Worm (Caenorhabditis elegans): ENCODE data around the gene srt-8.

The srt-8 gene

DNA sequence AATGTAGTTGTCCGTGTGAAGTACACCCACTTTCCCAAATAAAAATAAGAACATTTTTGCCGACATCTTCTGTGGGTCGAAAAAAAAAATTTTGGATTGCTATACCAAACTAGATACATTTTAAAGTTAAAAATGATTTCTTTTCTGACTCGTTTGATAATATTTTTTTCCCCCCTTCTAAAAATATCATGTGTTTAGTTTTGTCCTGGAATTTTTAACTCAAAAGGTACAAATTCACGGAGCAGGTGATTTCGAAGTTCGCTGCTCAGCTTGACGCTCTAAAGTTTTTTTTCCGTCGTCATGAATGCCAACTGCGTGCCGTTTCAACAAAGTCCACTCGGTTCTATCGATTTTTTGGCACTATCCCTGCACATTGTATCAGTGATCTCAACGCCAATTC lies 20.4 kb upstream of the srt-8 start, which contains the start of gene srh-185:
srh-185 (plus strand) TSS at position 301 of the 400 bp plus-strand sequence.
- TF ChIP-seq sox-2 (GFP tag; IDR thresholded peaks at IDR 0.05) (no peak), ceh-34 (tag; optimal IDR thresholded peaks at IDR 0.05) (no peak), hlh-13 (GFP tag; optimal IDR thresholded peaks at IDR 0.05) (no peak), ceh-24 (tag; optimal IDR thresholded peaks at IDR 0.05) (no peak), fkh-6 (tag; optimal IDR thresholded peaks at IDR 0.05) (no peak)

ce11 chrV:3069101-3069500 lies 17.3 kb upstream of the srt-8 start, which contains the start of gene str-40:
TSS of gene str-40 (minus strand) at chrV:3069201.
- TF ChIP-seq hlh-15 (tag; optimal IDR thresholded peaks at IDR 0.05): no peak
- no peak for TF ChIP-seq eyg-1 (tag; optimal IDR thresholded peaks at IDR 0.05)
- TF ChIP-seq zip-5 (tag; optimal IDR thresholded peaks at IDR 0.05): no peak
- no peak for TF ChIP-seq ztf-16 (tag; optimal IDR thresholded peaks at IDR 0.05)
- no peak for TF ChIP-seq C08G9.2 (tag; optimal IDR thresholded peaks at IDR 0.05)
- no peak for TF ChIP-seq K09A11.1 (tag; optimal IDR thresholded peaks at IDR 0.05; ENCODE audit: insufficient read depth)
- no peak for TF ChIP-seq unc-3 (GFP tag; conservative IDR thresholded peaks at IDR 0.05)
- TF ChIP-seq unc-3 (tag; optimal IDR thresholded peaks at IDR 0.05): no peak
- TF ChIP-seq unc-55 (GFP tag; optimal IDR thresholded peaks at IDR 0.05): no peak
- TF ChIP-seq hlh-6 (tag; optimal IDR thresholded peaks at IDR 0.05): no peak
- TF ChIP-seq pros-1 (tag; optimal IDR thresholded peaks at IDR 0.05): no peak
- TF ChIP-seq npax-4 (tag; optimal IDR thresholded peaks at IDR 0.05): no peak

- TF ChIP-seq hlh-30 (tag; optimal IDR thresholded peaks at IDR 0.05; ENCODE audit: insufficient read depth) (no peak), mec-3 (tag; optimal IDR thresholded peaks at IDR 0.05; ENCODE audit: borderline replicate concordance) (no peak), nfya-1 (tag; optimal IDR thresholded peaks at IDR 0.05) (no peak), ceh-22 (tag; optimal IDR thresholded peaks at IDR 0.05) (no peak), sdc-2 (tag; optimal IDR thresholded peaks at IDR 0.05) (no peak), fax-1 (tag; optimal IDR thresholded peaks at IDR 0.05) (no peak), nhr-232 (tag; optimal IDR thresholded peaks at IDR 0.05) (no peak), C38D4.7 (GFP tag; optimal IDR thresholded peaks at IDR 0.05) (no peak), ceh-14 (tag; optimal IDR thresholded peaks at IDR 0.05) (no peak), ref-2 (tag; optimal IDR thresholded peaks at IDR 0.05) (no peak), elt-2 (tag; optimal IDR thresholded peaks at IDR 0.05) (no peak), pax-1 (tag; optimal IDR thresholded peaks at IDR 0.05) (no peak), unc-86 (tag; optimal IDR thresholded peaks at IDR 0.05) (no peak), ceh-2 (tag; optimal IDR thresholded peaks at IDR 0.05) (no peak), unc-42 (tag; optimal IDR thresholded peaks at IDR 0.05) (no peak), K02D7.2 (tag; optimal IDR thresholded peaks at IDR 0.05) (no peak), lim-6 (tag; optimal IDR thresholded peaks at IDR 0.05) (no peak)
Observed at ce11 chrV:3071548-3071947, 14.8 kb upstream of the srt-8 start, which contains the start of gene C50H11.13. TSS of gene C50H11.13 (minus strand) at chrV:3071648.

DNA sequence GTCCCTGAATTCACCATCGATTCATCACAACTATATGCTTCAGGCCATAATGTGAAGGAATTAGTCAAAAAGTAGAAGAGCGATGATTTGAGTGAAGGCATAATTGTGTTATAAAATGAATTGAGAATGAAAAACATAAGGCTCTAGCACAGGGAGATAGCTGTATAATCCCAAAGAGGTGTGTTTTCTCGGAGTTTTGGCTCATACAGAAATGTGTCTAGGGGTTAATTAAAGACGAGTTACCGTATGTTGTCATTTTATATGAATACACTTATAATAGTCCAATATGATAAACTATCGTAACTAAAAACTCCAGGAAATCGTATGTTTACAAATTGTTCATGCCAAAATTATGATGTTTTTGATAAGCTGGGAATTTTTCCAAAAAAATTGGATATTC lies 5.6 kb upstream of the srt-8 start, which contains the start of gene srt-5:
srt-5 (minus strand) TSS at position 101 of the 400 bp plus-strand sequence.
- TF ChIP-seq nfya-1 (tag; optimal IDR thresholded peaks at IDR 0.05): no peak
- TF ChIP-seq npax-4 (tag; optimal IDR thresholded peaks at IDR 0.05): no peak
- TF ChIP-seq pat-9 (tag; optimal IDR thresholded peaks at IDR 0.05): no peak
- no peak for TF ChIP-seq pha-4 (tag; optimal IDR thresholded peaks at IDR 0.05)
- TF ChIP-seq Y22D7AL.16 (tag; optimal IDR thresholded peaks at IDR 0.05): no peak
- TF ChIP-seq ceh-19 (GFP tag; optimal IDR thresholded peaks at IDR 0.05): no peak
- TF ChIP-seq elt-2 (tag; optimal IDR thresholded peaks at IDR 0.05): no peak
- no peak for TF ChIP-seq nhr-11 (tag; optimal IDR thresholded peaks at IDR 0.05)
- TF ChIP-seq ttx-3 (tag; optimal IDR thresholded peaks at IDR 0.05): no peak
- no peak for TF ChIP-seq ama-1 (optimal IDR thresholded peaks at IDR 0.05)

All from whole organism, late embryonic.